Fruit fly (Drosophila melanogaster) whole organism, wandering third instar larva: Measurements from ENCODE around the gene CG17029.

ENCODE experiments used
- Abd-B ChIP-seq: fragments of >200 bp; optimal IDR thresholded peaks from 2 replicates; lab custom pipeline; 2017; ENCODE audit warnings: missing biosample characterization, missing genetic modification characterization
- CG32264 ChIP-seq: fragments of 200-800 bp; sonication (Bioruptor generic); optimal IDR thresholded peaks from 2 replicates; lab custom pipeline; 2016; ENCODE audit warnings: missing biosample characterization, missing genetic modification characterization
- CG9705 ChIP-seq: fragments of 200-800 bp; sonication (Bioruptor generic); optimal IDR thresholded peaks from 2 replicates; lab custom pipeline; 2018; ENCODE audit warnings: missing biosample characterization, mild to moderate bottlenecking, missing genetic modification characterization
- CrebA ChIP-seq: fragments of 200-800 bp; sonication (Bioruptor generic); optimal IDR thresholded peaks from 2 replicates; lab custom pipeline; 2016; ENCODE audit warnings: missing biosample characterization, mild to moderate bottlenecking, missing genetic modification characterization, borderline replicate concordance
- Dfd ChIP-seq: fragments of >200 bp; optimal IDR thresholded peaks from 2 replicates; lab custom pipeline; 2017; ENCODE audit warnings: missing biosample characterization, missing genetic modification characterization
- Dif ChIP-seq: fragments of 200-275, 200-300 bp; sonication (Bioruptor generic); optimal IDR thresholded peaks from 2 replicates; lab custom pipeline; 2018; ENCODE audit warnings: missing biosample characterization, missing genetic modification characterization; ENCODE audit not compliant: partially characterized antibody
- GATAd ChIP-seq: sonication (Bioruptor generic); optimal IDR thresholded peaks from 2 replicates; lab custom pipeline; 2016; ENCODE audit warnings: missing biosample characterization, missing genetic modification characterization
- HLH106 ChIP-seq: fragments of 200-800 bp; optimal IDR thresholded peaks from 3 replicates; lab custom pipeline; 2019; ENCODE audit warnings: missing biosample characterization, mild to moderate bottlenecking, missing genetic modification characterization, moderate library complexity
- Hnf4 ChIP-seq: fragments of 200-800 bp; sonication (Bioruptor generic); optimal IDR thresholded peaks from 2 replicates; lab custom pipeline; 2016; ENCODE audit warnings: missing biosample characterization, mild to moderate bottlenecking, missing genetic modification characterization
- Hr78 ChIP-seq: fragments of >200 bp; optimal IDR thresholded peaks from 2 replicates; lab custom pipeline; 2017; ENCODE audit warnings: missing biosample characterization, missing genetic modification characterization
- Hr83 ChIP-seq: fragments of 200-300 bp; sonication (Bioruptor generic); optimal IDR thresholded peaks from 2 replicates; lab custom pipeline; 2016; ENCODE audit warnings: missing biosample characterization, mild to moderate bottlenecking, missing genetic modification characterization, moderate library complexity; ENCODE audit not compliant: poor library complexity, severe bottlenecking
- Jra ChIP-seq: sonication (Bioruptor generic); optimal IDR thresholded peaks from 2 replicates; lab custom pipeline; 2016; ENCODE audit warnings: missing biosample characterization, missing genetic modification characterization
- Mio ChIP-seq: sonication (Bioruptor generic); optimal IDR thresholded peaks from 2 replicates; lab custom pipeline; 2016; ENCODE audit warnings: missing biosample characterization, missing genetic modification characterization
- Myc ChIP-seq: fragments of >200 bp; optimal IDR thresholded peaks from 2 replicates; lab custom pipeline; 2017
- N ChIP-seq: fragments of >200 bp; optimal IDR thresholded peaks from 2 replicates; lab custom pipeline; 2018; ENCODE audit warnings: missing biosample characterization, missing external identifiers, missing genetic modification characterization
- Rel ChIP-seq, 2 experiments: fragments of 200-800 bp; sonication (Bioruptor generic) in 1 of 2; optimal IDR thresholded peaks; 2 replicates in 1 of 2; 3 replicates in 1 of 2; lab custom pipeline; 2016 to 2019; ENCODE audit warnings: mild to moderate bottlenecking in 2 of 2, missing biosample characterization in 2 of 2, missing genetic modification characterization in 2 of 2, moderate library complexity in 1 of 2
- Sp1 ChIP-seq: fragments of 200-800 bp; sonication (Bioruptor generic); optimal IDR thresholded peaks from 3 replicates; lab custom pipeline; 2019; ENCODE audit warnings: missing biosample characterization, mild to moderate bottlenecking, missing genetic modification characterization, moderate library complexity
- Vsx2 ChIP-seq: fragments of 200-300, 225-300 bp; sonication (Bioruptor generic); optimal IDR thresholded peaks from 2 replicates; lab custom pipeline; 2018; ENCODE audit warnings: missing biosample characterization, missing genetic modification characterization; ENCODE audit not compliant: partially characterized antibody
- br ChIP-seq: fragments of 200-800 bp; sonication (Bioruptor generic); optimal IDR thresholded peaks from 2 replicates; lab custom pipeline; 2016; ENCODE audit warnings: missing biosample characterization, missing genetic modification characterization
- brk ChIP-seq: fragments of 200-800 bp; sonication (Bioruptor generic); optimal IDR thresholded peaks from 2 replicates; lab custom pipeline; 2016; ENCODE audit warnings: missing biosample characterization, mild to moderate bottlenecking, missing genetic modification characterization
- dl ChIP-seq, 2 experiments: fragments of 175-275, 200-275 bp in 1 of 2; fragments of 200-275 bp in 1 of 2; sonication (Bioruptor generic); optimal IDR thresholded peaks; lab custom pipeline; 2018; ENCODE audit warnings: mild to moderate bottlenecking in 2 of 2, missing biosample characterization in 2 of 2, missing genetic modification characterization in 2 of 2, moderate library complexity in 2 of 2; ENCODE audit not compliant: partially characterized antibody in 2 of 2, insufficient read depth in 1 of 2
- dmrt93B ChIP-seq: fragments of 200-800 bp; sonication (Bioruptor generic); optimal IDR thresholded peaks from 2 replicates; lab custom pipeline; 2018; ENCODE audit warnings: missing biosample characterization, mild to moderate bottlenecking, missing genetic modification characterization
- dsf ChIP-seq: sonication (Bioruptor generic); optimal IDR thresholded peaks from 2 replicates; lab custom pipeline; 2016; ENCODE audit warnings: missing biosample characterization, missing genetic modification characterization, borderline replicate concordance
- ey ChIP-seq: fragments of 200-800 bp; sonication (Bioruptor generic); optimal IDR thresholded peaks from 2 replicates; lab custom pipeline; 2016; ENCODE audit warnings: missing biosample characterization, missing genetic modification characterization
- foxo ChIP-seq, 2 experiments: fragments of 200-800 bp; sonication (Bioruptor generic); optimal IDR thresholded peaks; 2 replicates in 1 of 2; 3 replicates in 1 of 2; lab custom pipeline; 2016 to 2017; ENCODE audit warnings: missing biosample characterization in 2 of 2, missing genetic modification characterization in 2 of 2
- fru ChIP-seq: fragments of 200-800 bp; sonication (Bioruptor generic); optimal IDR thresholded peaks from 3 replicates; lab custom pipeline; 2016; ENCODE audit warnings: missing biosample characterization, mild to moderate bottlenecking, missing genetic modification characterization
- h ChIP-seq: fragments of 200-800 bp; sonication (Bioruptor generic); optimal IDR thresholded peaks from 3 replicates; lab custom pipeline; 2016; ENCODE audit warnings: missing biosample characterization, mild to moderate bottlenecking, missing genetic modification characterization
- jim ChIP-seq: fragments of 175-275, 200-325 bp; sonication (Bioruptor generic); optimal IDR thresholded peaks from 2 replicates; lab custom pipeline; 2016; ENCODE audit warnings: missing biosample characterization, mild to moderate bottlenecking, missing genetic modification characterization
- lola ChIP-seq: fragments of >200 bp; optimal IDR thresholded peaks from 2 replicates; lab custom pipeline; 2017; ENCODE audit warnings: missing biosample characterization, missing genetic modification characterization
- pan ChIP-seq: fragments of >200 bp; optimal IDR thresholded peaks from 2 replicates; lab custom pipeline; 2017
- psq ChIP-seq: fragments of 200-800 bp; sonication (Bioruptor generic); optimal IDR thresholded peaks from 3 replicates; lab custom pipeline; 2017; ENCODE audit warnings: missing biosample characterization, mild to moderate bottlenecking, missing genetic modification characterization, moderate library complexity
- rgr ChIP-seq: fragments of 200-800 bp; sonication (Bioruptor generic); optimal IDR thresholded peaks from 3 replicates; lab custom pipeline; 2016; ENCODE audit warnings: missing biosample characterization, mild to moderate bottlenecking, missing genetic modification characterization
- sage ChIP-seq: fragments of 200-800 bp; sonication (Bioruptor generic); optimal IDR thresholded peaks from 2 replicates; lab custom pipeline; 2016; ENCODE audit warnings: missing biosample characterization, mild to moderate bottlenecking, missing genetic modification characterization
- sv ChIP-seq: fragments of 200-800 bp; sonication (Bioruptor generic); optimal IDR thresholded peaks from 3 replicates; lab custom pipeline; 2016; ENCODE audit warnings: missing biosample characterization, missing genetic modification characterization
- tai ChIP-seq: sonication (Bioruptor generic); optimal IDR thresholded peaks from 2 replicates; lab custom pipeline; 2016; ENCODE audit warnings: missing biosample characterization, missing genetic modification characterization
- woc ChIP-seq: sonication (Bioruptor generic); optimal IDR thresholded peaks from 2 replicates; lab custom pipeline; 2016; ENCODE audit warnings: missing biosample characterization, mild to moderate bottlenecking, missing genetic modification characterization

CG17029 gene

dm6 chr3L:15996019-15996418, 19.3 kb downstream of the CG17029 start:
- no peak for TF ChIP-seq GATAd
- TF ChIP-seq dl (GFP tag; optimal IDR thresholded peaks at IDR 0.05; lab: Kevin White, UChicago; ENCODE audit: insufficient read depth in 1 of 2, partially characterized antibody in 2 of 2) = no peak
- TF ChIP-seq woc (GFP tag; lab: Kevin White, UChicago) = no peak
- no peak for TF ChIP-seq sv
- TF ChIP-seq dsf (GFP tag; lab: Kevin White, UChicago) = no peak
- no peak for TF ChIP-seq pan (lab: Kevin White, UChicago)
- no peak for TF ChIP-seq Myc (lab: Kevin White, UChicago)
- no peak for TF ChIP-seq HLH106 (tag; lab: Kevin White, UChicago)
- TF ChIP-seq Dfd (GFP tag; lab: Kevin White, UChicago) = no peak
- TF ChIP-seq Jra = no peak
- TF ChIP-seq Rel (GFP tag; optimal IDR thresholded peaks at IDR 0.05; lab: Kevin White, UChicago) = no peak
- TF ChIP-seq Rel (tag; optimal IDR thresholded peaks at IDR 0.05; lab: Kevin White, UChicago) = no peak
- TF ChIP-seq Abd-B (GFP tag; lab: Kevin White, UChicago) = no peak
- no peak for TF ChIP-seq Hr83 (GFP tag; lab: Kevin White, UChicago)

- TF ChIP-seq ey (GFP tag; lab: Kevin White, UChicago) (no peak), tai (GFP tag; lab: Kevin White, UChicago) (no peak), Hr78 (GFP tag; lab: Kevin White, UChicago) (no peak), Sp1 (no peak), Dif (GFP tag; lab: Kevin White, UChicago) (no peak), h (no peak), woc (GFP tag; lab: Kevin White, UChicago) (no peak), lola (no peak), Vsx2 (GFP tag; lab: Kevin White, UChicago) (no peak), foxo (GFP tag; optimal IDR thresholded peaks at IDR 0.05; lab: Kevin White, UChicago) (no peak), sv (no peak), rgr (GFP tag; lab: Kevin White, UChicago) (no peak)
These were observed 21.5 kb downstream of the CG17029 start for dm6 chr3L:15998217-15998616.

DNA sequence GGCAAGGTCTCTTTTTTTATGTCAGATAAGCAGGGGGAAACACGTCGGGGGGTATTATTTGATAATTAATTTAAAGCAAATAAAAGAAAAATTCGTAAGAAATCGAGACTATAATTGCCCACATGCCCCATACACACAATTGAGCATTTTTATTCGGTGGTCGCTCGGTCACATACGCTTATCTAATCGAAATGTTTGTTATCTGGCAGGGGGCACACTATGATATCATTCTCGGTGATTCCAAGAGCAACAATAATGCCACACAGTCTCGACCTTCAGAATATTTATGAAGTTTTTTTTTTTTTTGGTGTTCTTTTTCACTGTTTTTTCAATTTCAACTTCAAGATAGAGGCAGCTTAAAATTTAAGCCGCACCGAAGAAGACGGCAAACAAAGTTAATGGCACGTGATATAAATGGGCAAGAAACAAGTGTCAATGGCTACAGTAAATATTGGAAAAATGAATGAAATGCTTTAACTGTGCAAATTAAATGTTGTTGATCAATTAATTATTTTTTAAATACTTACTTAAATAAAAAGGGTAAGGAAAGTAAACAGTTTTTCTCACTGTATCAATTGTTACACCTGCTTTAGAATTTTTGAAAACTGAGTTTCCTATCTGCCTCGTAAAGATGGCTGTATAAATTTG, 22.8 kb downstream of the CG17029 start:
- TF ChIP-seq ey (GFP tag; lab: Kevin White, UChicago) (no peak), fru (GFP tag; lab: Kevin White, UChicago) (peak; percentile 26), jim (GFP tag; lab: Kevin White, UChicago) (no peak), CrebA (GFP tag; lab: Kevin White, UChicago) (no peak), N (GFP tag; lab: Kevin White, UChicago) (no peak), Myc (lab: Kevin White, UChicago) (no peak), Jra (no peak), tai (GFP tag; lab: Kevin White, UChicago) (no peak), psq (peak; percentile 37), Mio (no peak), rgr (GFP tag; lab: Kevin White, UChicago) (peak; percentile 15), sage (GFP tag; lab: Kevin White, UChicago) (no peak), br (GFP tag; lab: Kevin White, UChicago) (no peak), dmrt93B (GFP tag; lab: Kevin White, UChicago) (no peak), woc (GFP tag; lab: Kevin White, UChicago) (no peak), Rel (GFP tag; optimal IDR thresholded peaks at IDR 0.05; lab: Kevin White, UChicago) (no peak), Rel (tag; optimal IDR thresholded peaks at IDR 0.05; lab: Kevin White, UChicago) (peak; percentile 90)

DNA sequence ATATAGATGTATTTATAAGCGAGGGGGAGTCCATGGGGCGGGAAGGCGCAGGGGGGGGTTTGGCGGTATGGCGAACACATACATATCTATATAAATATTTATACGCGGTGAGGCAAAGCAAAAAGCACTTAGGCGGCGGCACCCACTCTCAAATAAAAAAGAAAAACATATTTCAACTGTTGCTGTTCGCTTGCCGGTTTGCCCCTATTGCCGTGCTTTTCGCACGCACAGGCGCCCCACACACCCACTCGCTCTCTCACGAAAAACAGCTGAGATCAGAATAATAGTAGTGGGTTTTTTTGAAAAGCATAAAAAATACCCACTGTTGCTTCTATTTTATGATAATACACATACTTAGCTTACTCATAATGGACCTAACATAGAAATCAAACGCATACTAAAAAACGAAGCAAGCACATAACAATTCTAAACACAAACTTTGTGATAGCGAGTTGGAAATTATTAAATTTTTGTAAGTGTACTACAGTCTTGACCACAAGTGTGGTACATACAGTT, 24.6 kb downstream of the CG17029 start:
- TF ChIP-seq Dif (GFP tag; lab: Kevin White, UChicago) (no peak), Hr78 (GFP tag; lab: Kevin White, UChicago) (no peak), GATAd (no peak), psq (peak; percentile 38), sage (GFP tag; lab: Kevin White, UChicago) (no peak), brk (peak; percentile 42), CG9705 (GFP tag; lab: Kevin White, UChicago) (no peak), dsf (GFP tag; lab: Kevin White, UChicago) (no peak), dl (GFP tag; optimal IDR thresholded peaks at IDR 0.05; lab: Kevin White, UChicago; ENCODE audit: insufficient read depth in 1 of 2, partially characterized antibody in 2 of 2) (no peak), HLH106 (tag; lab: Kevin White, UChicago) (peak; percentile 62), woc (GFP tag; lab: Kevin White, UChicago) (peak; percentile 30), CG32264 (GFP tag; lab: Kevin White, UChicago) (peak; percentile 6), tai (GFP tag; lab: Kevin White, UChicago) (no peak), Vsx2 (GFP tag; lab: Kevin White, UChicago) (no peak), jim (GFP tag; lab: Kevin White, UChicago) (no peak), N (GFP tag; lab: Kevin White, UChicago) (no peak), Dfd (GFP tag; lab: Kevin White, UChicago) (no peak), lola (no peak), h (peak; percentile 76), sv (peak; percentile 55), Jra (peak; percentile 34), br (GFP tag; lab: Kevin White, UChicago) (peak; percentile 66), CrebA (GFP tag; lab: Kevin White, UChicago) (no peak), ey (GFP tag; lab: Kevin White, UChicago) (peak; percentile 77), Hnf4 (peak; percentile 47), Hr83 (GFP tag; lab: Kevin White, UChicago) (no peak), foxo (GFP tag; optimal IDR thresholded peaks at IDR 0.05; lab: Kevin White, UChicago) (peak in 1 of 2 experiments; percentile 68), Myc (lab: Kevin White, UChicago) (no peak), fru (GFP tag; lab: Kevin White, UChicago) (peak; percentile 70), pan (lab: Kevin White, UChicago) (no peak), dmrt93B (GFP tag; lab: Kevin White, UChicago) (no peak), rgr (GFP tag; lab: Kevin White, UChicago) (peak; percentile 66)
